Worm (Caenorhabditis elegans) whole organism, young adult: ENCODE measurements around the gene T17H7.7.

Source experiments
- B0019.2 ChIP-seq: fragments of 200-800 bp; sonication (Bioruptor generic); conservative IDR thresholded peaks from 2 replicates; pipeline ENCODE4 v1.3.6; 2022; ENCODE audit warnings: missing genetic modification reagents, missing genetic modification characterization, missing compliant biosample characterization
- B0336.3 ChIP-seq: fragments of 200-800 bp; sonication (Bioruptor generic); IDR thresholded peaks from 2 replicates; pipeline ENCODE4 v1.3.6; 2022; ENCODE audit warnings: missing genetic modification characterization, missing compliant biosample characterization
- C06A6.2 ChIP-seq: fragments of 200-800 bp; sonication (Bioruptor generic); conservative IDR thresholded peaks from 2 replicates; pipeline ENCODE4 v1.3.6; 2022; ENCODE audit warnings: missing genetic modification characterization, missing compliant biosample characterization
- C17E4.6 ChIP-seq: fragments of 200-800 bp; sonication (Bioruptor generic); IDR thresholded peaks from 2 replicates; pipeline ENCODE4 v1.3.6; 2022; ENCODE audit warnings: missing genetic modification reagents, missing genetic modification characterization, missing compliant biosample characterization
- D2030.7 ChIP-seq: fragments of 200-800 bp; sonication (Bioruptor generic); IDR thresholded peaks from 2 replicates; pipeline ENCODE4 v1.3.6; 2022; ENCODE audit warnings: missing genetic modification reagents, missing genetic modification characterization, missing compliant biosample characterization
- F23B12.7 ChIP-seq: sonication (generic microtip); optimal IDR thresholded peaks from 2 replicates; lab custom pipeline; 2017; ENCODE audit warnings: missing genetic modification characterization, mild to moderate bottlenecking, missing compliant biosample characterization, antibody characterized with exemption, moderate library complexity; ENCODE audit not compliant: insufficient read depth
- F33H1.4 ChIP-seq: fragments of 200-800 bp; sonication (Bioruptor generic); IDR thresholded peaks from 2 replicates; pipeline ENCODE4 v1.3.6; 2022; ENCODE audit warnings: missing genetic modification reagents, missing genetic modification characterization, missing compliant biosample characterization
- F39B2.1 ChIP-seq: fragments of 200-800 bp; sonication (Bioruptor generic); IDR thresholded peaks from 2 replicates; pipeline ENCODE4 v1.3.6; 2022; ENCODE audit warnings: missing genetic modification reagents, missing genetic modification characterization, missing compliant biosample characterization
- K12H6.12 ChIP-seq: fragments of 200-800 bp; sonication (Bioruptor generic); optimal IDR thresholded peaks from 2 replicates; lab custom pipeline; 2018; ENCODE audit warnings: mild to moderate bottlenecking, missing genetic modification characterization, missing compliant biosample characterization
- T26A5.8 ChIP-seq: sonication (generic microtip); optimal IDR thresholded peaks from 2 replicates; lab custom pipeline; 2016; ENCODE audit warnings: missing genetic modification characterization, missing compliant biosample characterization
- Y79H2A.3 ChIP-seq: fragments of 200-800 bp; sonication (Bioruptor generic); conservative IDR thresholded peaks from 2 replicates; pipeline ENCODE4 v1.3.6; 2022; ENCODE audit warnings: missing genetic modification reagents, missing genetic modification characterization, missing compliant biosample characterization
- Y95B8A.8 ChIP-seq: fragments of 200-800 bp; sonication (Bioruptor generic); IDR thresholded peaks from 2 replicates; pipeline ENCODE4 v1.3.6; 2022; ENCODE audit warnings: missing genetic modification reagents, missing genetic modification characterization, missing compliant biosample characterization
- ZK185.1 ChIP-seq: sonication (generic microtip); optimal IDR thresholded peaks from 2 replicates; lab custom pipeline; 2016; ENCODE audit warnings: mild to moderate bottlenecking, missing genetic modification characterization, missing compliant biosample characterization; ENCODE audit not compliant: poor library complexity, severe bottlenecking
- attf-6 ChIP-seq: fragments of 200-800 bp; sonication (Bioruptor generic); IDR thresholded peaks from 2 replicates; pipeline ENCODE4 v1.3.6; 2022; ENCODE audit warnings: missing genetic modification reagents, missing genetic modification characterization, missing compliant biosample characterization
- bed-1 ChIP-seq: fragments of 200-800 bp; sonication (Bioruptor generic); IDR thresholded peaks from 2 replicates; pipeline ENCODE4 v1.3.6; 2022; ENCODE audit warnings: missing genetic modification reagents, missing genetic modification characterization, missing compliant biosample characterization
- bed-2 ChIP-seq: fragments of 200-800 bp; sonication (Bioruptor generic); IDR thresholded peaks from 2 replicates; pipeline ENCODE4 v1.3.6; 2022; ENCODE audit warnings: missing genetic modification reagents, missing genetic modification characterization, missing compliant biosample characterization
- ccch-3 ChIP-seq: fragments of 200-800 bp; sonication (Bioruptor generic); optimal IDR thresholded peaks from 2 replicates; lab custom pipeline; 2018; ENCODE audit warnings: mild to moderate bottlenecking, missing genetic modification characterization, missing compliant biosample characterization
- cebp-1 ChIP-seq, 2 experiments: fragments of 200-800 bp in 1 of 2; sonication (Bioruptor generic) in 1 of 2; sonication (generic microtip) in 1 of 2; IDR thresholded peaks in 1 of 2; optimal IDR thresholded peaks in 1 of 2; 2 replicates each; pipeline versions ENCODE4 v1.3.6 to Lab custom; 2017 to 2022; ENCODE audit warnings: missing compliant biosample characterization in 2 of 2, missing genetic modification characterization in 2 of 2, mild to moderate bottlenecking in 1 of 2, missing genetic modification reagents in 1 of 2, moderate library complexity in 1 of 2
- ceh-27 ChIP-seq: fragments of 200-800 bp; sonication (Bioruptor generic); optimal IDR thresholded peaks from 2 replicates; lab custom pipeline; 2018; ENCODE audit warnings: mild to moderate bottlenecking, missing genetic modification characterization, moderate library complexity, missing compliant biosample characterization
- ceh-58 ChIP-seq: fragments of 200-800 bp; sonication (Bioruptor generic); IDR thresholded peaks from 2 replicates; pipeline ENCODE4 v1.3.6; 2022; ENCODE audit warnings: missing genetic modification characterization, missing compliant biosample characterization
- ceh-79 ChIP-seq: sonication (generic microtip); optimal IDR thresholded peaks from 2 replicates; lab custom pipeline; 2017; ENCODE audit warnings: mild to moderate bottlenecking, missing genetic modification characterization, missing compliant biosample characterization
- chd-7 ChIP-seq: sonication (generic microtip); optimal IDR thresholded peaks from 2 replicates; lab custom pipeline; 2016; ENCODE audit warnings: mild to moderate bottlenecking, missing genetic modification characterization, moderate library complexity, missing compliant biosample characterization
- efl-1 ChIP-seq: fragments of 150-350 bp; optimal IDR thresholded peaks from 2 replicates; lab custom pipeline; 2014; ENCODE audit warnings: missing biosample characterization, missing genetic modification reagents, missing genetic modification characterization
- ekl-4 ChIP-seq: fragments of 200-800 bp; sonication (Bioruptor generic); IDR thresholded peaks from 2 replicates; pipeline ENCODE4 v1.3.6; 2022; ENCODE audit warnings: missing genetic modification reagents, missing genetic modification characterization, missing compliant biosample characterization
- fkh-3 ChIP-seq: sonication (generic microtip); optimal IDR thresholded peaks from 2 replicates; lab custom pipeline; 2016; ENCODE audit warnings: mild to moderate bottlenecking, missing genetic modification characterization, missing compliant biosample characterization
- him-1 ChIP-seq: sonication (generic microtip); optimal IDR thresholded peaks from 2 replicates; lab custom pipeline; 2016; ENCODE audit warnings: missing genotype, missing genetic modification reagents, missing genetic modification characterization, missing compliant biosample characterization
- hmg-1.2 ChIP-seq: fragments of 200-800 bp; sonication (Bioruptor generic); IDR thresholded peaks from 2 replicates; pipeline ENCODE4 v1.3.6; 2022; ENCODE audit warnings: missing genetic modification reagents, missing genetic modification characterization, missing compliant biosample characterization
- let-607 ChIP-seq, 2 experiments: fragments of 200-800 bp in 1 of 2; sonication (Bioruptor generic) in 1 of 2; sonication (generic microtip) in 1 of 2; optimal IDR thresholded peaks; 2 replicates each; lab custom pipeline; 2016 to 2018; ENCODE audit warnings: mild to moderate bottlenecking in 2 of 2, missing compliant biosample characterization in 2 of 2, missing genetic modification characterization in 2 of 2, moderate library complexity in 2 of 2, missing genotype in 1 of 2
- madf-6 ChIP-seq: fragments of 200-800 bp; sonication (Bioruptor generic); IDR thresholded peaks from 2 replicates; pipeline ENCODE4 v1.3.6; 2022; ENCODE audit warnings: missing genetic modification reagents, missing genetic modification characterization, missing compliant biosample characterization
- nfya-2 ChIP-seq: fragments of 200-800 bp; sonication (Bioruptor generic); IDR thresholded peaks from 2 replicates; pipeline ENCODE4 v1.3.6; 2022; ENCODE audit warnings: missing genetic modification reagents, missing genetic modification characterization, missing compliant biosample characterization
- nfyb-1 ChIP-seq: fragments of 200-800 bp; sonication (Bioruptor generic); IDR thresholded peaks from 2 replicates; pipeline ENCODE4 v1.3.6; 2022; ENCODE audit warnings: missing genetic modification reagents, missing genetic modification characterization, missing compliant biosample characterization
- nhr-120 ChIP-seq: fragments of 200-800 bp; sonication (Bioruptor generic); IDR thresholded peaks from 2 replicates; pipeline ENCODE4 v1.3.6; 2022; ENCODE audit warnings: missing genetic modification characterization, missing compliant biosample characterization
- nhr-80 ChIP-seq: sonication (generic microtip); optimal IDR thresholded peaks from 2 replicates; lab custom pipeline; 2016; ENCODE audit warnings: missing genetic modification characterization, missing compliant biosample characterization
- rcor-1 ChIP-seq: fragments of 200-800 bp; sonication (Bioruptor generic); IDR thresholded peaks from 2 replicates; pipeline ENCODE4 v1.3.6; 2022; ENCODE audit warnings: missing genetic modification reagents, missing genetic modification characterization, missing compliant biosample characterization
- rec-8 ChIP-seq, 2 experiments: sonication (generic microtip); optimal IDR thresholded peaks; 2 replicates each; lab custom pipeline; 2016; ENCODE audit warnings: mild to moderate bottlenecking in 2 of 2, missing genetic modification characterization in 2 of 2, missing genetic modification reagents in 2 of 2, missing genotype in 2 of 2, missing biosample characterization in 1 of 2, missing compliant biosample characterization in 1 of 2, moderate library complexity in 1 of 2
- rpc-1 ChIP-seq, 2 experiments: fragments of 150-350 bp in 1 of 2; sonication (generic microtip) in 1 of 2; optimal IDR thresholded peaks; 2 replicates each; lab custom pipeline; 2014 to 2018; ENCODE audit warnings: missing biosample characterization in 1 of 2, missing genetic modification characterization in 1 of 2, missing genetic modification reagents in 1 of 2, missing genotype in 1 of 2
- tlf-1 ChIP-seq: fragments of 200-800 bp; sonication (Bioruptor generic); optimal IDR thresholded peaks from 2 replicates; lab custom pipeline; 2018; ENCODE audit warnings: mild to moderate bottlenecking, missing genetic modification characterization, missing compliant biosample characterization
- zfh-2 ChIP-seq: fragments of 200-800 bp; sonication (Bioruptor generic); conservative IDR thresholded peaks from 2 replicates; pipeline ENCODE4 v1.3.6; 2022; ENCODE audit warnings: missing genetic modification reagents, missing genetic modification characterization, missing compliant biosample characterization
- zim-3 ChIP-seq: sonication (generic microtip); optimal IDR thresholded peaks from 2 replicates; lab custom pipeline; 2017; ENCODE audit warnings: mild to moderate bottlenecking, missing genetic modification characterization, moderate library complexity, missing compliant biosample characterization
- ztf-18 ChIP-seq: sonication (generic microtip); optimal IDR thresholded peaks from 2 replicates; lab custom pipeline; 2016; ENCODE audit warnings: missing genotype, mild to moderate bottlenecking, missing genetic modification characterization, missing compliant biosample characterization
- ztf-26 ChIP-seq: sonication (generic microtip); optimal IDR thresholded peaks from 2 replicates; lab custom pipeline; 2017; ENCODE audit warnings: missing genetic modification characterization, missing compliant biosample characterization
- ztf-28 ChIP-seq: fragments of 200-800 bp; sonication (Bioruptor generic); IDR thresholded peaks from 2 replicates; pipeline ENCODE4 v1.3.6; 2022; ENCODE audit warnings: missing genetic modification reagents, missing genetic modification characterization, missing compliant biosample characterization

T17H7.7 gene

ce11 chrIII:793595-793994, 35.7 kb upstream of the T17H7.7 start, which contains the start of gene snt-2 (continued):
- TF ChIP-seq nhr-80: peak; percentile 41
- no peak for TF ChIP-seq ztf-26 (tag; lab: Kevin White, UChicago)
- TF ChIP-seq ceh-27 (GFP tag; lab: Kevin White, UChicago): peak; percentile 67
- 0 out of 2 replicates have a peak, but pooled peaks have one; percentile 36 for TF ChIP-seq nfyb-1
- TF ChIP-seq him-1 (tag; lab: Kevin White, UChicago): no peak
- TF ChIP-seq tlf-1 (GFP tag; lab: Kevin White, UChicago): peak; percentile 35
- peak; percentile 25 for TF ChIP-seq ZK185.1
- TF ChIP-seq D2030.7: peak; percentile 53
- no peak for TF ChIP-seq fkh-3 (tag; lab: Kevin White, UChicago)
- TF ChIP-seq F23B12.7 (tag; lab: Kevin White, UChicago): peak; percentile 86
- TF ChIP-seq nfya-2 (GFP tag; lab: Robert Waterston, UW): no peak
- no peak for TF ChIP-seq ccch-3 (GFP tag; lab: Kevin White, UChicago)
- no peak for TF ChIP-seq B0019.2 (GFP tag; lab: Robert Waterston, UW)
- peak; percentile 48 for TF ChIP-seq efl-1
- TF ChIP-seq rpc-1 (optimal IDR thresholded peaks at IDR 0.05; lab: Kevin White, UChicago): no peak
- no peak for TF ChIP-seq rpc-1 (tag; optimal IDR thresholded peaks at IDR 0.05; lab: Kevin White, UChicago)
- TF ChIP-seq madf-6: peak; percentile 62
- no peak for TF ChIP-seq C17E4.6 (GFP tag; lab: Robert Waterston, UW)
- no peak for TF ChIP-seq Y79H2A.3 (GFP tag; lab: Robert Waterston, UW)
- TF ChIP-seq chd-7 (tag; lab: Kevin White, UChicago): no peak
- no peak for TF ChIP-seq ceh-58 (GFP tag; lab: Robert Waterston, UW)
- no peak for TF ChIP-seq T26A5.8 (tag; lab: Kevin White, UChicago)
- peak; percentile 51 for TF ChIP-seq B0336.3 (GFP tag; lab: Robert Waterston, UW)
- TF ChIP-seq rcor-1: peak; percentile 18; the same call in 1 of the 2 replicates
- no peak for TF ChIP-seq Y95B8A.8
- TF ChIP-seq C06A6.2 (GFP tag; lab: Robert Waterston, UW): no peak
- no peak for TF ChIP-seq bed-1
- TF ChIP-seq zim-3 (tag; lab: Kevin White, UChicago): no peak
- TF ChIP-seq attf-6: no peak
- no peak for TF ChIP-seq nhr-120 (GFP tag; lab: Robert Waterston, UW)

ce11 chrIII:790591-790990, 32.7 kb upstream of the T17H7.7 start:
- TF ChIP-seq ekl-4 (GFP tag; lab: Robert Waterston, UW): no peak
- TF ChIP-seq ztf-28 (GFP tag; lab: Robert Waterston, UW): no peak
- TF ChIP-seq, all 124 proteins: peak for 0

DNA sequence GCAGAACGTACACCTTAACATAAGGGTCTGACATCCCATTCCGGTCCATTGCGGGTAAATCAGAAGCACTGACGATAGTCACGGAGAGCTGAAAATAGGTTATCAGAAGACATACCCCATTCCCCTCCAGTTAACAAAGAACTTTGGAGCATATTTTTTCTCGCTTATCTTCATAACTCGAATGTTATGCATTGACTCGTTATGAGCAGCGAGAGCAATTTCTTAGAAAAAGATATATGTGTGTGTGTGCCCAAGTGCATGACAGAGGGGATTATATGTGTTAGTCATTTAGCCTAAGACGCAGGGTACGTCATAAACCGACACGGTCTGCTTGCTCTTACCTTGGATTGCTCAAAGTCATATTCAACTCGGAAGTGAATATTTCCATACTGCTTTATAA, 31.7 kb upstream of the T17H7.7 start:
- no peak for TF ChIP-seq C06A6.2 (GFP tag; lab: Robert Waterston, UW)
- TF ChIP-seq F39B2.1: 0 out of 2 replicates have a peak, but pooled peaks have one; percentile 38
- TF ChIP-seq, all 124 proteins: peak for 1

DNA sequence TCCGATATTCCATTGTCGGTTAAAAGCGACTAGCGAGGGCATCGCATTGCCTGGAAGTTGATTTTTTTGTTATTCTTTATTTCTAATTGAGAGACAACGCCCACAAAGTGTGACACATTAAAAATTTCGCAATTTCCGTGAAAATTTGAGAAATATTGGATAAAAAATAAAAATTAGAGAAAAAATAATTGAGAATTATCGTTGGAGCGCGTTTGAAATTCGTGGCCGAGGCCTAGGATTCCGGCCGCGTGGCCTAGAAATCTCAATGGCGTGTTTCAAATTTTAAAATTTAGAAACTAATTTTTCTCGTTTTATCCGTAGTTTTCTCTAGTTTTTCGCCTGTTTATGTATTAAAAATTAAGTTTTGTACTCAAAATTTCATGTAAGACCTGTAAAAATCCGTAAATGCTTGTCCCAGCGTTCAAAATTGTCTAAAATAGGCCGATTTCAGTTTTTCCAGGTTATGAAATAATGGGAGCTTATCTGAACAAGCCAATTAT, 25.4 kb upstream of the T17H7.7 start, which contains the start of the genes dagl-2 and ppm-1.G:
TSS of gene dagl-2 (minus strand) at position 52 of the 500 bp plus-strand sequence.
TSS of gene ppm-1.G (plus strand) at position 450 of the 500 bp plus-strand sequence.
- peak; percentile 97 for TF ChIP-seq cebp-1 (GFP tag; IDR thresholded peaks at IDR 0.05; lab: Robert Waterston, UW)
- peak; percentile 99 for TF ChIP-seq cebp-1 (tag; optimal IDR thresholded peaks at IDR 0.05; lab: Kevin White, UChicago)
- peak; percentile 44 for TF ChIP-seq ztf-18 (tag; lab: Kevin White, UChicago)
- TF ChIP-seq ceh-79 (tag; lab: Kevin White, UChicago): no peak
- TF ChIP-seq rec-8 (tag; optimal IDR thresholded peaks at IDR 0.05; lab: Kevin White, UChicago): peak in 1 of 2 experiments; percentile 3
- no peak for TF ChIP-seq attf-6
- TF ChIP-seq F23B12.7 (tag; lab: Kevin White, UChicago): peak; percentile 63
- TF ChIP-seq bed-2 (GFP tag; lab: Robert Waterston, UW): 0 out of 2 replicates have a peak, but pooled peaks have one; percentile 20
- peak; percentile 68 for TF ChIP-seq ceh-27 (GFP tag; lab: Kevin White, UChicago)
- TF ChIP-seq F33H1.4 (GFP tag; lab: Robert Waterston, UW): peak; percentile 47; the same call in 1 of the 2 replicates
- peak; percentile 20; the same call in 1 of the 2 replicates for TF ChIP-seq hmg-1.2 (GFP tag; lab: Robert Waterston, UW)
- 0 out of 2 replicates have a peak, but pooled peaks have one; percentile 27 for TF ChIP-seq zfh-2 (GFP tag; lab: Robert Waterston, UW)
- TF ChIP-seq K12H6.12 (tag; lab: Kevin White, UChicago): peak; percentile 30
- TF ChIP-seq let-607 (tag; optimal IDR thresholded peaks at IDR 0.05; lab: Kevin White, UChicago): peak in 1 of 2 experiments; percentile 2
- no peak for TF ChIP-seq efl-1
